Fruit fly (Drosophila melanogaster): ENCODE measurements around the gene CG10919.
A peak's percentile ranks its signal among the peaks of the same experiment; 100 is the strongest.

Gene CG10919

dm6 chr3R:7790583-7791034, 32.7 kb downstream of the CG10919 start, which contains the start of gene CG10086:
TSS of gene CG10086 (plus strand) at chr3R:7790633.
- TF ChIP-seq CG14711 (tag; optimal IDR thresholded peaks at IDR 0.05) (no peak), Mnt (GFP tag; optimal IDR thresholded peaks at IDR 0.05) (peak; percentile 68), cnc (optimal IDR thresholded peaks at IDR 0.05) (no peak), CG33017 (tag; optimal IDR thresholded peaks at IDR 0.05) (peak; percentile 16), CG5204 (GFP tag; optimal IDR thresholded peaks at IDR 0.05) (peak; percentile 13), kay (GFP tag; ENCODE audit: borderline replicate concordance) (no peak), CG7101 (tag; optimal IDR thresholded peaks at IDR 0.05) (no peak), pad (GFP tag; optimal IDR thresholded peaks at IDR 0.05) (peak; percentile 17), ovo (GFP tag; optimal IDR thresholded peaks at IDR 0.05) (no peak), Crg-1 (GFP tag; optimal IDR thresholded peaks at IDR 0.05) (no peak), Clk (GFP tag; optimal IDR thresholded peaks at IDR 0.05) (no peak), CG7045 (GFP tag; optimal IDR thresholded peaks at IDR 0.05) (no peak), CG1620 (GFP tag; optimal IDR thresholded peaks at IDR 0.05) (no peak), CG11617 (GFP tag; optimal IDR thresholded peaks at IDR 0.05) (no peak), cic (GFP tag; optimal IDR thresholded peaks at IDR 0.05) (peak; percentile 48), CG12768 (GFP tag; optimal IDR thresholded peaks at IDR 0.05) (no peak), bab1 (GFP tag; optimal IDR thresholded peaks at IDR 0.05) (no peak), Hr96 (GFP tag; optimal IDR thresholded peaks at IDR 0.05) (peak; percentile 21), toe (GFP tag; optimal IDR thresholded peaks at IDR 0.05) (no peak), tj (GFP tag; optimal IDR thresholded peaks at IDR 0.05) (no peak)

dm6 chr3R:7793855-7794254, 35.9 kb downstream of the CG10919 start, which contains the start of gene CG2641:
TSS of gene CG2641 (plus strand) at chr3R:7794069.
- TF ChIP-seq bab1 (GFP tag; optimal IDR thresholded peaks at IDR 0.05), result peak; percentile 21
- TF ChIP-seq CG33017 (tag; optimal IDR thresholded peaks at IDR 0.05), result peak; percentile 85
- TF ChIP-seq pad (GFP tag; optimal IDR thresholded peaks at IDR 0.05), result no peak
- peak; percentile 73 for TF ChIP-seq CG7045 (GFP tag; optimal IDR thresholded peaks at IDR 0.05)
- TF ChIP-seq Mnt (GFP tag; optimal IDR thresholded peaks at IDR 0.05), result peak; percentile 26
- TF ChIP-seq CG1620 (GFP tag; optimal IDR thresholded peaks at IDR 0.05), result no peak
- TF ChIP-seq cic (GFP tag; optimal IDR thresholded peaks at IDR 0.05), result peak; percentile 81
- peak; percentile 62 for TF ChIP-seq tj (GFP tag; optimal IDR thresholded peaks at IDR 0.05)
- peak; percentile 48 for TF ChIP-seq CG7101 (tag; optimal IDR thresholded peaks at IDR 0.05)
- no peak for TF ChIP-seq Crg-1 (GFP tag; optimal IDR thresholded peaks at IDR 0.05)
- no peak for TF ChIP-seq Clk (GFP tag; optimal IDR thresholded peaks at IDR 0.05)
- TF ChIP-seq CG14711 (tag; optimal IDR thresholded peaks at IDR 0.05), result no peak
- TF ChIP-seq cnc (optimal IDR thresholded peaks at IDR 0.05), result no peak
- TF ChIP-seq kay (GFP tag; ENCODE audit: borderline replicate concordance), result peak; percentile 98
- peak; percentile 78 for TF ChIP-seq CG12768 (GFP tag; optimal IDR thresholded peaks at IDR 0.05)
- TF ChIP-seq toe (GFP tag; optimal IDR thresholded peaks at IDR 0.05), result peak; percentile 45
- TF ChIP-seq CG11617 (GFP tag; optimal IDR thresholded peaks at IDR 0.05), result peak; percentile 73
- TF ChIP-seq Hr96 (GFP tag; optimal IDR thresholded peaks at IDR 0.05), result peak; percentile 31
- peak; percentile 19 for TF ChIP-seq CG5204 (GFP tag; optimal IDR thresholded peaks at IDR 0.05)
- peak; percentile 36 for TF ChIP-seq ovo (GFP tag; optimal IDR thresholded peaks at IDR 0.05)

dm6 chr3R:7798525-7798924, 40.6 kb downstream of the CG10919 start, which contains the start of gene CG18744:
TSS of gene CG18744 (minus strand) at chr3R:7798771.
- TF ChIP-seq CG12768 (GFP tag; optimal IDR thresholded peaks at IDR 0.05) (peak; percentile 9), ovo (GFP tag; optimal IDR thresholded peaks at IDR 0.05) (no peak), bab1 (GFP tag; optimal IDR thresholded peaks at IDR 0.05) (no peak), Mnt (GFP tag; optimal IDR thresholded peaks at IDR 0.05) (peak; percentile 53), CG11617 (GFP tag; optimal IDR thresholded peaks at IDR 0.05) (no peak), pad (GFP tag; optimal IDR thresholded peaks at IDR 0.05) (no peak), kay (GFP tag; ENCODE audit: borderline replicate concordance) (no peak), CG1620 (GFP tag; optimal IDR thresholded peaks at IDR 0.05) (no peak), cic (GFP tag; optimal IDR thresholded peaks at IDR 0.05) (peak; percentile 81), Crg-1 (GFP tag; optimal IDR thresholded peaks at IDR 0.05) (no peak)

- no peak for TF ChIP-seq CG33017 (tag; optimal IDR thresholded peaks at IDR 0.05)
- no peak for TF ChIP-seq Crg-1 (GFP tag; optimal IDR thresholded peaks at IDR 0.05)
- no peak for TF ChIP-seq ovo (GFP tag; optimal IDR thresholded peaks at IDR 0.05)
- no peak for TF ChIP-seq CG14711 (tag; optimal IDR thresholded peaks at IDR 0.05)
- no peak for TF ChIP-seq cnc (optimal IDR thresholded peaks at IDR 0.05)
These were observed 44.8 kb downstream of the CG10919 start, which contains the start of gene CG3014 for dm6 chr3R:7802693-7803092. TSS of gene CG3014 (minus strand) at chr3R:7802793.

- TF ChIP-seq CG11617 (GFP tag; optimal IDR thresholded peaks at IDR 0.05), result no peak
- TF ChIP-seq CG33017 (tag; optimal IDR thresholded peaks at IDR 0.05), result no peak
- no peak for TF ChIP-seq cic (GFP tag; optimal IDR thresholded peaks at IDR 0.05)
- TF ChIP-seq CG5204 (GFP tag; optimal IDR thresholded peaks at IDR 0.05), result peak; percentile 22
- TF ChIP-seq kay (GFP tag; ENCODE audit: borderline replicate concordance), result peak; percentile 44
- TF ChIP-seq CG7045 (GFP tag; optimal IDR thresholded peaks at IDR 0.05), result peak; percentile 34
- TF ChIP-seq cnc (optimal IDR thresholded peaks at IDR 0.05), result no peak
- no peak for TF ChIP-seq Clk (GFP tag; optimal IDR thresholded peaks at IDR 0.05)
These were observed 46.4 kb downstream of the CG10919 start, which contains the start of gene CG18268 for dm6 chr3R:7804332-7804731. TSS of gene CG18268 (minus strand) at chr3R:7804432.

Measured in whole organism, adult.